Fruit fly (Drosophila melanogaster): Measurements from ENCODE around the gene wol.

The wol gene

dm6 chr2L:8333185-8333584 lies 30.4 kb upstream of the wol start (continued):
- no peak for TF ChIP-seq Dll (GFP tag; IDR thresholded peaks at IDR 0.05; ENCODE audit: partially characterized antibody)
- TF ChIP-seq CG32532 (GFP tag; IDR thresholded peaks at IDR 0.05), result no peak
- TF ChIP-seq eyg (GFP tag; optimal IDR thresholded peaks at IDR 0.05), result no peak
- TF ChIP-seq CG12236 (GFP tag; optimal IDR thresholded peaks at IDR 0.05), result no peak
- no peak for TF ChIP-seq Oli (tag; optimal IDR thresholded peaks at IDR 0.05)
- TF ChIP-seq Rfx (GFP tag; IDR thresholded peaks at IDR 0.05), result no peak
- TF ChIP-seq gsb-n (tag; optimal IDR thresholded peaks at IDR 0.05), result no peak
- TF ChIP-seq lilli (GFP tag; optimal IDR thresholded peaks at IDR 0.05), result no peak
- no peak for TF ChIP-seq CG6854 (GFP tag; optimal IDR thresholded peaks at IDR 0.05)
- TF ChIP-seq bigmax (GFP tag; optimal IDR thresholded peaks at IDR 0.05), result no peak
- TF ChIP-seq btn (GFP tag; optimal IDR thresholded peaks at IDR 0.05), result no peak
- no peak for TF ChIP-seq CG17359 (tag; optimal IDR thresholded peaks at IDR 0.05)
- TF ChIP-seq disco-r (GFP tag; optimal IDR thresholded peaks at IDR 0.05), result no peak
- TF ChIP-seq peb (GFP tag; IDR thresholded peaks at IDR 0.05), result no peak
- no peak for TF ChIP-seq Max (GFP tag; optimal IDR thresholded peaks at IDR 0.05)
- no peak for TF ChIP-seq rib (GFP tag; IDR thresholded peaks at IDR 0.05)
- no peak for TF ChIP-seq twi (tag; optimal IDR thresholded peaks at IDR 0.05)
- TF ChIP-seq crc (GFP tag; optimal IDR thresholded peaks at IDR 0.05), result no peak
- TF ChIP-seq CG14860 (GFP tag; IDR thresholded peaks at IDR 0.05; ENCODE audit: partially characterized antibody), result no peak
- TF ChIP-seq fru (optimal IDR thresholded peaks at IDR 0.05), result no peak
- TF ChIP-seq CG10366 (GFP tag; IDR thresholded peaks at IDR 0.05), result no peak
- no peak for TF ChIP-seq CG31388 (GFP tag; optimal IDR thresholded peaks at IDR 0.05)
- no peak for TF ChIP-seq Ets97D (GFP tag; optimal IDR thresholded peaks at IDR 0.05)
- TF ChIP-seq onecut (GFP tag; IDR thresholded peaks at IDR 0.05), result no peak
- no peak for TF ChIP-seq Dip2 (GFP tag; IDR thresholded peaks at IDR 0.05)
- no peak for TF ChIP-seq hkb (optimal IDR thresholded peaks at IDR 0.05)
- TF ChIP-seq hkb (GFP tag; IDR thresholded peaks at IDR 0.05), result no peak
- TF ChIP-seq Doc2 (GFP tag; IDR thresholded peaks at IDR 0.05), result no peak
- no peak for TF ChIP-seq CG8089 (GFP tag; optimal IDR thresholded peaks at IDR 0.05)
- TF ChIP-seq Asciz (GFP tag; optimal IDR thresholded peaks at IDR 0.05), result no peak
- TF ChIP-seq B-H1 (GFP tag; IDR thresholded peaks at IDR 0.05), result no peak
- no peak for TF ChIP-seq CG17912 (GFP tag; optimal IDR thresholded peaks at IDR 0.05)
- no peak for TF ChIP-seq klu (GFP tag; IDR thresholded peaks at IDR 0.05)
- no peak for TF ChIP-seq gt (GFP tag; IDR thresholded peaks at IDR 0.05)
- no peak for TF ChIP-seq oc (tag; optimal IDR thresholded peaks at IDR 0.05)
- peak; percentile 19 for TF ChIP-seq gem (tag; optimal IDR thresholded peaks at IDR 0.05)
- peak; percentile 15 for TF ChIP-seq Fer3 (tag; optimal IDR thresholded peaks at IDR 0.05)
- no peak for TF ChIP-seq CG32772 (GFP tag; IDR thresholded peaks at IDR 0.05)
- no peak for TF ChIP-seq Poxn (GFP tag; IDR thresholded peaks at IDR 0.05)
- TF ChIP-seq MTF-1 (GFP tag; optimal IDR thresholded peaks at IDR 0.05; ENCODE audit: borderline replicate concordance), result no peak
- no peak for TF ChIP-seq Xrp1 (GFP tag; IDR thresholded peaks at IDR 0.05)
- TF ChIP-seq CG2712 (tag; optimal IDR thresholded peaks at IDR 0.05), result no peak
- TF ChIP-seq ftz-f1 (GFP tag; optimal IDR thresholded peaks at IDR 0.05), result no peak
- no peak for TF ChIP-seq H15 (GFP tag; IDR thresholded peaks at IDR 0.05)
- TF ChIP-seq CG12104 (GFP tag; optimal IDR thresholded peaks at IDR 0.05), result no peak
- no peak for TF ChIP-seq dati (GFP tag; IDR thresholded peaks at IDR 0.05)
- TF ChIP-seq CG18599 (GFP tag; optimal IDR thresholded peaks at IDR 0.05), result peak; percentile 58
- no peak for TF ChIP-seq CG4328 (GFP tag; optimal IDR thresholded peaks at IDR 0.05)
- no peak for TF ChIP-seq CG7357 (GFP tag; IDR thresholded peaks at IDR 0.05)
- no peak for TF ChIP-seq CG11085 (GFP tag; IDR thresholded peaks at IDR 0.05)
- TF ChIP-seq grau (tag; optimal IDR thresholded peaks at IDR 0.05), result peak; percentile 8
- TF ChIP-seq NC2β (GFP tag; optimal IDR thresholded peaks at IDR 0.05), result no peak
- TF ChIP-seq tna (GFP tag; IDR thresholded peaks at IDR 0.05; ENCODE audit: partially characterized antibody), result no peak
- TF ChIP-seq wdn (GFP tag; IDR thresholded peaks at IDR 0.05), result no peak
